Worm (Caenorhabditis elegans): Measurements from ENCODE around the gene C46C2.6.

- TF ChIP-seq pha-4 (tag; optimal IDR thresholded peaks at IDR 0.05) (no peak), ama-1 (optimal IDR thresholded peaks at IDR 0.05) (no peak), ama-1 (GFP tag; optimal IDR thresholded peaks at IDR 0.05) (no peak), tbx-9 (tag; optimal IDR thresholded peaks at IDR 0.05; ENCODE audit: borderline replicate concordance) (no peak), Y56A3A.18 (GFP tag; IDR thresholded peaks at IDR 0.05) (no peak), nfyb-1 (GFP tag; IDR thresholded peaks at IDR 0.05) (no peak)
These were observed 4.2 kb downstream of the C46C2.6 start for ce11 chrIV:9216437-9216836.

Measured in whole organism, young adult.